Worm (Caenorhabditis elegans): ENCODE data around the gene set-11.

DNA sequence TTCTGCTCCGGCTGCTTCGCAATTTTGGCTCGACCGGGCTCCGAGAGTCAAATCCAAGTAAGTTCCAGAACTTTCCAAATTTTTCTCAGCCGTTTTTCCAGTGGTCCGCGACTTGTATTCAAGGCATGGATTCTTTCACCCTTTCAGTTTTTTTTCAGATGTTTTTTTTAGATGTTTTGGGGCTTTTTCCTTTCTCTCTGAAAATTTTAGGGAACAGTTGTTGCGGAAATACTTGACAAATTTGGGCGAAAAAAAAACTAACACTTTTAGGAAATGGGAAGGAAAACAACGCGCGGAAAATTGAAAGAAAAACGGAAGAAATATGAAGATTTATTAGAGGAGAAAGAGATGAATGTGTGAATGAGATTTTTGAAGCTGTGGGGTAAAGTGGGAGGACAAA is 33.2 kb upstream of the set-11 start, which contains the start of the genes T05A8.11 and nep-2:
- TF ChIP-seq cog-1 (tag; optimal IDR thresholded peaks at IDR 0.05), result no peak
- TF ChIP-seq T22C8.4 (GFP tag; IDR thresholded peaks at IDR 0.05), result no peak
- TF ChIP-seq tab-1 (GFP tag; IDR thresholded peaks at IDR 0.05), result no peak
- TF ChIP-seq flt-1 (GFP tag; IDR thresholded peaks at IDR 0.05), result no peak
- TF ChIP-seq klf-2 (GFP tag; conservative IDR thresholded peaks at IDR 0.05), result no peak

All from whole organism, midembryonic.